Fruit fly (Drosophila melanogaster) whole organism, embryonic: ENCODE measurements around the gene Srg3.

Experiments
- Atf3 ChIP-seq: fragments of 200-800 bp; sonication (Bioruptor generic); optimal IDR thresholded peaks from 3 replicates; lab custom pipeline; 2016; ENCODE audit warnings: missing biosample characterization, missing genetic modification characterization
- BEAF-32 ChIP-seq: fragments of 200-800 bp; sonication (Bioruptor generic); optimal IDR thresholded peaks from 3 replicates; lab custom pipeline; 2017; ENCODE audit warnings: missing biosample characterization, missing genetic modification characterization, mild to moderate bottlenecking, moderate library complexity, missing genetic modification reagents
- CG10366 ChIP-seq: fragments of 200-800 bp; sonication (Bioruptor generic); IDR thresholded peaks from 2 replicates; pipeline ENCODE4 v1.3.6; 2022; ENCODE audit warnings: missing biosample characterization, missing genetic modification characterization
- CG11085 ChIP-seq: fragments of 200-800 bp; sonication (Bioruptor generic); IDR thresholded peaks from 2 replicates; pipeline ENCODE4 v1.3.6; 2022; ENCODE audit warnings: missing biosample characterization, missing genetic modification characterization
- CG12071 ChIP-seq: fragments of 200-800 bp; sonication (Bioruptor generic); optimal IDR thresholded peaks from 3 replicates; lab custom pipeline; 2018; ENCODE audit warnings: missing biosample characterization, mild to moderate bottlenecking, missing genetic modification characterization
- CG13296 ChIP-seq: fragments of 200-800 bp; sonication (Bioruptor generic); optimal IDR thresholded peaks from 3 replicates; lab custom pipeline; 2018; ENCODE audit warnings: missing biosample characterization, mild to moderate bottlenecking, missing genetic modification characterization
- CG13775 ChIP-seq: fragments of 200-800 bp; sonication (Bioruptor generic); optimal IDR thresholded peaks from 3 replicates; lab custom pipeline; 2017; ENCODE audit warnings: missing biosample characterization, mild to moderate bottlenecking, missing genetic modification characterization
- CG14441 ChIP-seq: fragments of 200-800 bp; sonication (Bioruptor generic); IDR thresholded peaks from 2 replicates; pipeline ENCODE4 v1.3.6; 2022; ENCODE audit warnings: missing biosample characterization, missing genetic modification characterization
- CG15514 ChIP-seq: fragments of 200-800 bp; sonication (Bioruptor generic); optimal IDR thresholded peaks from 3 replicates; lab custom pipeline; 2017; ENCODE audit warnings: missing biosample characterization, missing genetic modification characterization, mild to moderate bottlenecking, moderate library complexity, missing genetic modification reagents
- CG16779 ChIP-seq: fragments of 200-800 bp; sonication (Bioruptor generic); IDR thresholded peaks from 2 replicates; pipeline ENCODE4 v1.3.6; 2022; ENCODE audit warnings: missing biosample characterization, missing genetic modification characterization
- CG16863 ChIP-seq: fragments of 200-800 bp; sonication (Bioruptor generic); optimal IDR thresholded peaks from 3 replicates; lab custom pipeline; 2016; ENCODE audit warnings: missing biosample characterization, missing genetic modification characterization
- CG17612 ChIP-seq: fragments of 200-800 bp; sonication (Bioruptor generic); IDR thresholded peaks from 2 replicates; pipeline ENCODE4 v1.3.6; 2022; ENCODE audit warnings: missing biosample characterization, missing genetic modification characterization
- CG18599 ChIP-seq: fragments of 200-800 bp; sonication (Bioruptor generic); optimal IDR thresholded peaks from 3 replicates; lab custom pipeline; 2017; ENCODE audit warnings: missing biosample characterization, missing genetic modification characterization, mild to moderate bottlenecking, moderate library complexity, missing genetic modification reagents
- CG2116 ChIP-seq: fragments of 200-800 bp; sonication (Bioruptor generic); optimal IDR thresholded peaks from 3 replicates; lab custom pipeline; 2018; ENCODE audit warnings: missing biosample characterization, mild to moderate bottlenecking, missing genetic modification characterization
- CG30020 ChIP-seq: fragments of 200-800 bp; optimal IDR thresholded peaks from 2 replicates; lab custom pipeline; 2019; ENCODE audit warnings: missing biosample characterization, mild to moderate bottlenecking, missing genetic modification characterization, moderate library complexity
- CG31441 ChIP-seq: fragments of 200-800 bp; sonication (Bioruptor generic); IDR thresholded peaks from 2 replicates; pipeline ENCODE4 v1.3.6; 2022; ENCODE audit warnings: missing biosample characterization, missing genetic modification characterization
- CG3281 ChIP-seq: fragments of 200-800 bp; sonication (Bioruptor generic); optimal IDR thresholded peaks from 3 replicates; lab custom pipeline; 2017; ENCODE audit warnings: missing biosample characterization, mild to moderate bottlenecking, missing genetic modification characterization
- CG3847 ChIP-seq: fragments of 200-800 bp; sonication (Bioruptor generic); IDR thresholded peaks from 2 replicates; pipeline ENCODE4 v1.3.6; 2022; ENCODE audit warnings: missing biosample characterization, missing genetic modification characterization
- CG4360 ChIP-seq: fragments of 200-800 bp; sonication (Bioruptor generic); IDR thresholded peaks from 2 replicates; pipeline ENCODE4 v1.3.6; 2022; ENCODE audit warnings: missing biosample characterization, missing genetic modification characterization
- CG6683 ChIP-seq: fragments of 200-800 bp; sonication (Bioruptor generic); optimal IDR thresholded peaks from 2 replicates; lab custom pipeline; 2017; ENCODE audit warnings: missing biosample characterization, mild to moderate bottlenecking, missing genetic modification characterization, missing genetic modification reagents
- CG8478 ChIP-seq: fragments of >200 bp; optimal IDR thresholded peaks from 2 replicates; lab custom pipeline; 2018
- CG8924 ChIP-seq: fragments of 200-800 bp; optimal IDR thresholded peaks from 3 replicates; lab custom pipeline; 2019; ENCODE audit warnings: missing biosample characterization, mild to moderate bottlenecking, missing genetic modification characterization, moderate library complexity
- CG9876 ChIP-seq: fragments of 200-800 bp; sonication (Bioruptor generic); optimal IDR thresholded peaks from 2 replicates; lab custom pipeline; 2016; ENCODE audit warnings: missing biosample characterization, missing genetic modification characterization
- CHES-1-like ChIP-seq: fragments of 200-800 bp; sonication (Bioruptor generic); optimal IDR thresholded peaks from 2 replicates; lab custom pipeline; 2016; ENCODE audit warnings: missing biosample characterization, missing genetic modification characterization
- CrebB ChIP-seq: fragments of 200-800 bp; sonication (Bioruptor generic); optimal IDR thresholded peaks from 3 replicates; lab custom pipeline; 2018; ENCODE audit warnings: missing biosample characterization, mild to moderate bottlenecking, missing genetic modification characterization
- Dad ChIP-seq: fragments of 200-800 bp; sonication (Bioruptor generic); optimal IDR thresholded peaks from 3 replicates; lab custom pipeline; 2016; ENCODE audit warnings: missing biosample characterization, missing genetic modification characterization
- Elba2 ChIP-seq: fragments of 200-800 bp; sonication (Bioruptor generic); optimal IDR thresholded peaks from 3 replicates; lab custom pipeline; 2016; ENCODE audit warnings: missing biosample characterization, missing genetic modification characterization
- GATAe ChIP-seq: fragments of 200-800 bp; sonication (Bioruptor generic); conservative IDR thresholded peaks from 2 replicates; pipeline ENCODE4 v1.3.6; 2022; ENCODE audit warnings: missing biosample characterization, missing genetic modification characterization
- Hr39 ChIP-seq: fragments of >200 bp; optimal IDR thresholded peaks from 2 replicates; lab custom pipeline; 2017
- Jarid2 ChIP-seq: fragments of 200-800 bp; sonication (Bioruptor generic); optimal IDR thresholded peaks from 3 replicates; lab custom pipeline; 2017; ENCODE audit warnings: mild to moderate bottlenecking, missing biosample characterization, missing genetic modification reagents, missing genetic modification characterization
- Nf-YB ChIP-seq: fragments of 200-800 bp; sonication (Bioruptor generic); optimal IDR thresholded peaks from 3 replicates; lab custom pipeline; 2019; ENCODE audit warnings: missing biosample characterization, mild to moderate bottlenecking, missing genetic modification characterization, moderate library complexity
- Pdp1 ChIP-seq, 2 experiments: fragments of 200-800 bp; sonication (Bioruptor generic); optimal IDR thresholded peaks; 3 replicates each; lab custom pipeline; 2016; ENCODE audit warnings: missing biosample characterization in 2 of 2, missing genetic modification characterization in 2 of 2, mild to moderate bottlenecking in 1 of 2, moderate library complexity in 1 of 2
- Ptx1 ChIP-seq: fragments of 200-800 bp; sonication (Bioruptor generic); IDR thresholded peaks from 2 replicates; pipeline ENCODE4 v1.3.6; 2022; ENCODE audit warnings: missing biosample characterization, missing genetic modification characterization
- TFAM ChIP-seq: fragments of 200-800 bp; sonication (Bioruptor generic); optimal IDR thresholded peaks from 2 replicates; lab custom pipeline; 2017; ENCODE audit warnings: missing biosample characterization, missing genetic modification characterization, inconsistent platforms
- bsh ChIP-seq, 2 experiments: fragments of 200-800 bp; sonication (Bioruptor generic); optimal IDR thresholded peaks; 2 replicates each; lab custom pipeline; 2017 to 2018; ENCODE audit warnings: mild to moderate bottlenecking in 2 of 2, missing biosample characterization in 2 of 2, missing genetic modification characterization in 2 of 2, moderate library complexity in 1 of 2
- cg ChIP-seq: fragments of 200-800 bp; sonication (Bioruptor generic); optimal IDR thresholded peaks from 3 replicates; lab custom pipeline; 2019; ENCODE audit warnings: missing biosample characterization, mild to moderate bottlenecking, missing genetic modification characterization, moderate library complexity
- chinmo ChIP-seq: fragments of 200-800 bp; sonication (Bioruptor generic); IDR thresholded peaks from 4 replicates; pipeline ENCODE4 v1.3.6; 2022; ENCODE audit warnings: missing biosample characterization, missing genetic modification characterization; ENCODE audit not compliant: partially characterized antibody
- crol ChIP-seq: fragments of 200-800 bp; sonication (Bioruptor generic); IDR thresholded peaks from 2 replicates; pipeline ENCODE4 v1.3.6; 2022; ENCODE audit warnings: missing biosample characterization, missing genetic modification characterization
- fd102C ChIP-seq: fragments of 200-800 bp; sonication (Bioruptor generic); optimal IDR thresholded peaks from 2 replicates; lab custom pipeline; 2018; ENCODE audit warnings: missing biosample characterization, mild to moderate bottlenecking, missing genetic modification characterization, moderate library complexity
- hbn ChIP-seq: fragments of 200-800 bp; sonication (Bioruptor generic); IDR thresholded peaks from 2 replicates; pipeline ENCODE4 v1.3.6; 2022; ENCODE audit warnings: missing biosample characterization, missing genetic modification characterization; ENCODE audit not compliant: partially characterized antibody
- kay ChIP-seq: fragments of 200-800 bp; sonication (Bioruptor generic); optimal IDR thresholded peaks from 2 replicates; lab custom pipeline; 2016; ENCODE audit warnings: missing biosample characterization, missing genetic modification characterization
- nau ChIP-seq: fragments of 200-800 bp; sonication (Bioruptor generic); optimal IDR thresholded peaks from 3 replicates; lab custom pipeline; 2017; ENCODE audit warnings: missing biosample characterization, mild to moderate bottlenecking, missing genetic modification characterization, missing genetic modification reagents
- nom ChIP-seq: fragments of 200-800 bp; sonication (Bioruptor generic); optimal IDR thresholded peaks from 2 replicates; lab custom pipeline; 2017; ENCODE audit warnings: missing biosample characterization, missing genetic modification characterization, mild to moderate bottlenecking, moderate library complexity, missing genetic modification reagents
- pb ChIP-seq: fragments of 200-800 bp; sonication (Bioruptor generic); optimal IDR thresholded peaks from 3 replicates; lab custom pipeline; 2016; ENCODE audit warnings: missing biosample characterization, missing genetic modification characterization
- scrt ChIP-seq: fragments of 200-800 bp; sonication (Bioruptor generic); optimal IDR thresholded peaks from 2 replicates; lab custom pipeline; 2018; ENCODE audit warnings: missing biosample characterization, mild to moderate bottlenecking, missing genetic modification characterization, moderate library complexity
- sd ChIP-seq: fragments of 200-800 bp; sonication (Bioruptor generic); optimal IDR thresholded peaks from 3 replicates; lab custom pipeline; 2018; ENCODE audit warnings: missing biosample characterization, mild to moderate bottlenecking, missing genetic modification characterization, moderate library complexity
- sens-2 ChIP-seq: fragments of 200-800 bp; sonication (Bioruptor generic); IDR thresholded peaks from 2 replicates; pipeline ENCODE4 v1.3.6; 2022; ENCODE audit warnings: missing biosample characterization, missing genetic modification characterization
- sob ChIP-seq: fragments of 200-800 bp; sonication (Bioruptor generic); IDR thresholded peaks from 2 replicates; pipeline ENCODE4 v1.3.6; 2022; ENCODE audit warnings: missing biosample characterization, missing genetic modification characterization
- trem ChIP-seq: fragments of 200-800 bp; optimal IDR thresholded peaks from 3 replicates; lab custom pipeline; 2019; ENCODE audit warnings: missing biosample characterization, mild to moderate bottlenecking, missing genetic modification characterization, moderate library complexity
- zfh1 ChIP-seq: fragments of 200-800 bp; sonication (Bioruptor generic); IDR thresholded peaks from 3 replicates; pipeline ENCODE4 v1.3.6; 2022; ENCODE audit warnings: missing biosample characterization, missing genetic modification characterization

Gene Srg3

dm6 chr3L:9462794-9463193 is 19.8 kb downstream of the Srg3 start:
- TF ChIP-seq CHES-1-like (GFP tag; lab: Kevin White, UChicago) (no peak), CG11085 (GFP tag; lab: Robert Waterston, UW) (no peak), CG4360 (GFP tag; lab: Robert Waterston, UW) (peak; percentile 69), CG31441 (GFP tag; lab: Robert Waterston, UW) (no peak), CG3281 (no peak), chinmo (GFP tag; lab: Robert Waterston, UW) (0 out of 4 replicates have a peak, but pooled peaks have one; percentile 49), bsh (GFP tag; optimal IDR thresholded peaks at IDR 0.05; lab: Kevin White, UChicago) (peak in 1 of 2 experiments; percentile 20), CG14441 (GFP tag; lab: Robert Waterston, UW) (no peak), nom (peak; percentile 92), CG8924 (tag; lab: Kevin White, UChicago) (no peak), Elba2 (peak; percentile 49), cg (peak; percentile 86)

dm6 chr3L:9465652-9466244 is 22.7 kb downstream of the Srg3 start:
- TF ChIP-seq Atf3 (GFP tag; lab: Kevin White, UChicago) = no peak
- 0 out of 2 replicates have a peak, but pooled peaks have one; percentile 17 for TF ChIP-seq CG3847 (GFP tag; lab: Robert Waterston, UW)
- TF ChIP-seq Pdp1 (GFP tag; optimal IDR thresholded peaks at IDR 0.05; lab: Kevin White, UChicago) = peak in 1 of 2 experiments; percentile 88
- TF ChIP-seq Jarid2 (GFP tag; lab: Kevin White, UChicago) = peak; percentile 13
- TF ChIP-seq trem = no peak
- TF ChIP-seq CG18599 (GFP tag; lab: Kevin White, UChicago) = peak; percentile 16
- no peak for TF ChIP-seq sens-2
- TF ChIP-seq sob (GFP tag; lab: Robert Waterston, UW) = no peak
- no peak for TF ChIP-seq Nf-YB (GFP tag; lab: Kevin White, UChicago)
- TF ChIP-seq sd (tag; lab: Kevin White, UChicago) = peak; percentile 51
- no peak for TF ChIP-seq GATAe (GFP tag; lab: Robert Waterston, UW)
- TF ChIP-seq scrt (GFP tag; lab: Kevin White, UChicago) = no peak
- no peak for TF ChIP-seq TFAM (GFP tag; lab: Kevin White, UChicago)
- no peak for TF ChIP-seq CG8924 (tag; lab: Kevin White, UChicago)
- TF ChIP-seq BEAF-32 (GFP tag; lab: Kevin White, UChicago) = no peak
- TF ChIP-seq CG12071 (GFP tag; lab: Kevin White, UChicago) = peak; percentile 22
- no peak for TF ChIP-seq CG9876
- TF ChIP-seq Dad (GFP tag; lab: Kevin White, UChicago) = no peak
- no peak for TF ChIP-seq CG13296 (GFP tag; lab: Kevin White, UChicago)
- no peak for TF ChIP-seq nau (GFP tag; lab: Kevin White, UChicago)
- no peak for TF ChIP-seq CG15514
- peak; percentile 77 for TF ChIP-seq CG8478 (lab: Kevin White, UChicago)
- TF ChIP-seq CG13775 = no peak
- no peak for TF ChIP-seq kay
- no peak for TF ChIP-seq CG10366 (GFP tag; lab: Robert Waterston, UW)
- TF ChIP-seq pb = no peak
- TF ChIP-seq Ptx1 (GFP tag; lab: Robert Waterston, UW) = no peak
- TF ChIP-seq CG17612 (GFP tag; lab: Robert Waterston, UW) = no peak
- TF ChIP-seq Hr39 = no peak
- no peak for TF ChIP-seq zfh1 (GFP tag; lab: Robert Waterston, UW)
- no peak for TF ChIP-seq CG16863 (GFP tag; lab: Kevin White, UChicago)
- TF ChIP-seq crol (GFP tag; lab: Robert Waterston, UW) = peak; percentile 91
- peak; percentile 23; the same call in 1 of the 2 replicates for TF ChIP-seq hbn
- TF ChIP-seq fd102C (GFP tag; lab: Kevin White, UChicago) = no peak
- TF ChIP-seq CrebB = peak; percentile 22
- TF ChIP-seq CG2116 (GFP tag; lab: Kevin White, UChicago) = no peak
- no peak for TF ChIP-seq CG16779 (GFP tag; lab: Robert Waterston, UW)
- no peak for TF ChIP-seq CG6683 (GFP tag; lab: Kevin White, UChicago)
- TF ChIP-seq CG30020 = no peak
